Worm (Caenorhabditis elegans) whole organism, L2 larva: Measurements from ENCODE around the gene T04A11.4.

Experiments
- R02D3.7 ChIP-seq: fragments of 150-350 bp; optimal IDR thresholded peaks from 2 replicates; lab custom pipeline; 2014; ENCODE audit warnings: missing biosample characterization, missing genetic modification characterization
- aly-2 ChIP-seq: fragments of 150-350 bp; optimal IDR thresholded peaks from 2 replicates; lab custom pipeline; 2014; ENCODE audit warnings: missing biosample characterization, missing genetic modification characterization
- ceh-82 ChIP-seq: fragments of 150-350 bp; optimal IDR thresholded peaks from 2 replicates; lab custom pipeline; 2014; ENCODE audit warnings: missing biosample characterization, missing genetic modification characterization
- elt-3 ChIP-seq: sonication (generic microtip); optimal IDR thresholded peaks from 2 replicates; lab custom pipeline; 2017; ENCODE audit warnings: missing biosample characterization, missing genetic modification characterization
- lin-13 ChIP-seq: fragments of 150-350 bp; optimal IDR thresholded peaks from 2 replicates; lab custom pipeline; 2014; ENCODE audit warnings: missing biosample characterization, missing genetic modification reagents, missing genetic modification characterization
- lin-39 ChIP-seq: fragments of 150-350 bp; optimal IDR thresholded peaks from 2 replicates; lab custom pipeline; 2014; ENCODE audit warnings: missing biosample characterization, missing genetic modification reagents, missing genetic modification characterization
- nhr-11 ChIP-seq: fragments of 150-350 bp; optimal IDR thresholded peaks from 2 replicates; lab custom pipeline; 2014; ENCODE audit warnings: missing biosample characterization, missing genetic modification characterization
- nhr-23 ChIP-seq: fragments of 150-350 bp; optimal IDR thresholded peaks from 2 replicates; lab custom pipeline; 2014; ENCODE audit warnings: missing biosample characterization, missing genetic modification reagents, missing genetic modification characterization
- nhr-237 ChIP-seq: fragments of 150-350 bp; optimal IDR thresholded peaks from 2 replicates; lab custom pipeline; 2014; ENCODE audit warnings: missing biosample characterization, missing genetic modification characterization
- nhr-6 ChIP-seq: fragments of 150-350 bp; optimal IDR thresholded peaks from 2 replicates; lab custom pipeline; 2014; ENCODE audit warnings: missing biosample characterization, missing genetic modification characterization
- snpc-4 ChIP-seq: fragments of 150-350 bp; optimal IDR thresholded peaks from 2 replicates; lab custom pipeline; 2014; ENCODE audit warnings: missing biosample characterization, missing genetic modification characterization
- ztf-1 ChIP-seq: fragments of 200-800 bp; sonication (Bioruptor generic); conservative IDR thresholded peaks from 2 replicates; pipeline ENCODE4 v1.3.6; 2022; ENCODE audit warnings: missing genetic modification characterization, missing compliant biosample characterization

DNA sequence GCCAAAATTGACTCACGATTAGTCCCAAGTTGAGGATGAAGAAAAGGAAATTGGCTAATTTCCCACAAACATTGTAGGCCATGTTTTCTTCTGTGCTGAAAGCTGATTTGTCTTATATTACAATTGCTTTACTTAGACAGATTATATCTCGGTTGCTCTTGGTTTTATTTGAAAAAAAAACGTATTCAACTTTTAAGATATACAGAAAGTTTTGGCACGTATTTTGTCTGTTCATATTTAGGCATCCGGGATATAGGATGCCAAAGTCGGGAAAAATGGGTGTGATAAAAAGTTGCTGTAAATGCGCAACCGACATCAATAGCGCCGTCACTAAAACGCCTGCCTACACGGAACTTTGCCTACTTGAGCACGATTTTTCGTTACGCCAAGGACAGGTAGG lies 35.8 kb upstream of the T04A11.4 start, which contains the start of gene tsp-4:
- TF ChIP-seq lin-13, result no peak
- TF ChIP-seq nhr-11 (tag; lab: Kevin White, UChicago), result no peak
- TF ChIP-seq R02D3.7, result no peak
- TF ChIP-seq ztf-1 (GFP tag; lab: Robert Waterston, UW), result no peak
- no peak for TF ChIP-seq nhr-6 (tag; lab: Kevin White, UChicago)
- no peak for TF ChIP-seq nhr-23 (tag; lab: Kevin White, UChicago)
- TF ChIP-seq ceh-82 (tag; lab: Kevin White, UChicago), result no peak
- no peak for TF ChIP-seq lin-39
- no peak for TF ChIP-seq aly-2 (tag; lab: Kevin White, UChicago)
- TF ChIP-seq nhr-237 (tag; lab: Kevin White, UChicago), result no peak
- TF ChIP-seq elt-3 (tag; lab: Kevin White, UChicago), result no peak
- TF ChIP-seq snpc-4 (tag; lab: Kevin White, UChicago), result no peak
